Fruit fly (Drosophila melanogaster) S2 (cell line): ENCODE measurements around the gene CG1835.

Source experiments
- CG8478 ChIP-seq: fragments of >200 bp; optimal IDR thresholded peaks from 2 replicates; lab custom pipeline; 2018
- CTCF ChIP-seq, 2 experiments: fragments of >200 bp; optimal IDR thresholded peaks; 2 replicates each; lab custom pipeline; 2018

- TF ChIP-seq CTCF (optimal IDR thresholded peaks at IDR 0.05; lab: Kevin White, UChicago) = no peak
- no peak for TF ChIP-seq CG8478 (lab: Kevin White, UChicago)
Measured at dm6 chrX:20652353-20652752, 9.4 kb upstream of the CG1835 start.
